Worm (Caenorhabditis elegans): ENCODE results near the gene mlc-7.

mlc-7 gene

ce11 chrIII:13718403-13718969 is 32.8 kb upstream of the mlc-7 start:
- TF ChIP-seq ccch-3 (GFP tag; optimal IDR thresholded peaks at IDR 0.05) (no peak), efl-1 (GFP tag; optimal IDR thresholded peaks at IDR 0.05) (no peak), dox-1 (GFP tag; IDR thresholded peaks at IDR 0.05) (0 out of 2 replicates have a peak, but pooled peaks have one; percentile 14), attf-5 (GFP tag; optimal IDR thresholded peaks at IDR 0.05) (peak; percentile 15), egl-18 (GFP tag; IDR thresholded peaks at IDR 0.05) (no peak), madf-6 (GFP tag; IDR thresholded peaks at IDR 0.05) (0 out of 2 replicates have a peak, but pooled peaks have one; percentile 9), ceh-27 (GFP tag; optimal IDR thresholded peaks at IDR 0.05) (peak; percentile 46), ceh-100 (GFP tag; IDR thresholded peaks at IDR 0.05) (no peak), Y67H2A.10 (GFP tag; conservative IDR thresholded peaks at IDR 0.05) (no peak), ztf-3 (GFP tag; optimal IDR thresholded peaks at IDR 0.05) (no peak), sea-2 (GFP tag; IDR thresholded peaks at IDR 0.05) (no peak), cebp-1 (GFP tag; IDR thresholded peaks at IDR 0.05) (no peak), cebp-1 (tag; optimal IDR thresholded peaks at IDR 0.05) (no peak), rec-8 (tag; optimal IDR thresholded peaks at IDR 0.05) (no peak), ztf-25 (GFP tag; IDR thresholded peaks at IDR 0.05) (no peak), somi-1 (GFP tag; optimal IDR thresholded peaks at IDR 0.05) (no peak), bed-1 (GFP tag; IDR thresholded peaks at IDR 0.05) (no peak), K12H6.12 (tag; optimal IDR thresholded peaks at IDR 0.05) (no peak), zfh-2 (GFP tag; conservative IDR thresholded peaks at IDR 0.05) (0 out of 2 replicates have a peak, but pooled peaks have one; percentile 7), hsf-1 (GFP tag; IDR thresholded peaks at IDR 0.05) (no peak), tbp1 (GFP tag; optimal IDR thresholded peaks at IDR 0.05) (no peak), athp-1 (tag; optimal IDR thresholded peaks at IDR 0.05) (no peak), F52B5.7 (tag; optimal IDR thresholded peaks at IDR 0.05) (no peak), cebp-2 (GFP tag; IDR thresholded peaks at IDR 0.05) (no peak), F23B12.7 (tag; optimal IDR thresholded peaks at IDR 0.05; ENCODE audit: insufficient read depth) (no peak), lin-40 (tag; optimal IDR thresholded peaks at IDR 0.05) (no peak), nhr-90 (tag; optimal IDR thresholded peaks at IDR 0.05) (no peak), chd-7 (tag; optimal IDR thresholded peaks at IDR 0.05) (no peak), ztf-18 (tag; optimal IDR thresholded peaks at IDR 0.05) (no peak), hlh-26 (GFP tag; conservative IDR thresholded peaks at IDR 0.05) (no peak), aptf-2 (GFP tag; conservative IDR thresholded peaks at IDR 0.05) (no peak), sdz-38 (tag; optimal IDR thresholded peaks at IDR 0.05) (no peak), nfyb-1 (GFP tag; IDR thresholded peaks at IDR 0.05) (0 out of 2 replicates have a peak, but pooled peaks have one; percentile 30), F33H1.4 (GFP tag; IDR thresholded peaks at IDR 0.05) (no peak), ztf-26 (tag; optimal IDR thresholded peaks at IDR 0.05) (no peak), lag-1 (GFP tag; IDR thresholded peaks at IDR 0.05) (no peak), lin-54 (GFP tag; optimal IDR thresholded peaks at IDR 0.05) (no peak), nhr-80 (tag; optimal IDR thresholded peaks at IDR 0.05) (peak; percentile 42)

DNA sequence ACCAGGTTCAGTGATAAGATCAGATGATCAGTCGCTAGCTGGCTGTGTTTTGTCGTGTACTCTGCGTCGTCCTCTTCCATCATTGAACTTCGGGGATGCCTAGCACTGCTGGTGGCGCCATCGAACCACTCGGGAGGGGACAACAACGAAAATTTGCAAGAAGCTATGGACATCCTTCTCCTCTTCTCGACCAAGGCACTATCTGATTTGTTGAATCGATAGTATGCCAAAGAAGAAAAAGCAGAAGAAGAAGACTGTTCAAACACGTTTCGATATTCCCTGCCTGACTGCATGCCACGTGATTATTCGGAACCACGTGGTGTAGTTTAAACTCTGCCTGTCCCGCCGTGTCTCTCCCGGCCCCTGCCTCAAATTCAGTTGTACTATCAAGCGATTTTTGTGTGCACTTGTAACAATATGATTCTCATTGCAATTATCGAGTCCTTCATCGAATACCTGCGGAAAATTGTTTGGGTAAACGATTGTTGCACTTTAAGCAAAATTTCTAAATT is 31.9 kb upstream of the mlc-7 start:
- TF ChIP-seq bed-1 (GFP tag; IDR thresholded peaks at IDR 0.05) (no peak), nhr-80 (tag; optimal IDR thresholded peaks at IDR 0.05) (no peak), die-1 (tag; optimal IDR thresholded peaks at IDR 0.05) (peak; percentile 31), nfya-1 (tag; optimal IDR thresholded peaks at IDR 0.05; ENCODE audit: borderline replicate concordance, insufficient read depth) (no peak), F52B5.7 (tag; optimal IDR thresholded peaks at IDR 0.05) (peak; percentile 8), C06A6.2 (GFP tag; conservative IDR thresholded peaks at IDR 0.05) (0 out of 2 replicates have a peak, but pooled peaks have one; percentile 27), ztf-26 (tag; optimal IDR thresholded peaks at IDR 0.05) (peak; percentile 46), unc-130 (GFP tag; optimal IDR thresholded peaks at IDR 0.05) (no peak), cebp-2 (GFP tag; IDR thresholded peaks at IDR 0.05) (no peak), ceh-58 (GFP tag; IDR thresholded peaks at IDR 0.05) (no peak), madf-3 (GFP tag; IDR thresholded peaks at IDR 0.05) (no peak), dox-1 (GFP tag; IDR thresholded peaks at IDR 0.05) (peak; percentile 24), cebp-1 (GFP tag; IDR thresholded peaks at IDR 0.05) (no peak), cebp-1 (tag; optimal IDR thresholded peaks at IDR 0.05) (peak; percentile 44), let-526 (GFP tag; IDR thresholded peaks at IDR 0.05) (0 out of 2 replicates have a peak, but pooled peaks have one; percentile 52), zfh-2 (GFP tag; conservative IDR thresholded peaks at IDR 0.05) (0 out of 2 replicates have a peak, but pooled peaks have one; percentile 15), attf-5 (GFP tag; optimal IDR thresholded peaks at IDR 0.05) (peak; percentile 33), akir-1 (GFP tag; optimal IDR thresholded peaks at IDR 0.05) (no peak), somi-1 (GFP tag; optimal IDR thresholded peaks at IDR 0.05) (peak; percentile 1), mcd-1 (GFP tag; IDR thresholded peaks at IDR 0.05) (no peak), Y67H2A.10 (GFP tag; conservative IDR thresholded peaks at IDR 0.05) (no peak)
